Worm (Caenorhabditis elegans) whole organism, dauer: ENCODE measurements around the gene del-1.

Experiments used
- unc-62 ChIP-seq: sonication (generic microtip); optimal IDR thresholded peaks from 2 replicates; lab custom pipeline; 2017; ENCODE audit warnings: missing biosample characterization, missing genetic modification reagents, missing genetic modification characterization

The del-1 gene

ce11 chrX:14255031-14255430 is 12.8 kb upstream of the del-1 start, which contains the start of gene E02H4.5:
Gene E02H4.5 (minus strand): TSS chrX:14255131.
- no peak for TF ChIP-seq unc-62 (GFP tag; lab: Kevin White, UChicago)

ce11 chrX:14255973-14256372 is 11.9 kb upstream of the del-1 start, which contains the start of gene E02H4.7:
Gene E02H4.7 (plus strand): TSS chrX:14256273.
- TF ChIP-seq unc-62 (GFP tag; lab: Kevin White, UChicago) = no peak

- no peak for TF ChIP-seq unc-62 (GFP tag; lab: Kevin White, UChicago)
Measured at ce11 chrX:14257661-14258060, 10.2 kb upstream of the del-1 start, which contains the start of gene E02H4.4. Gene E02H4.4 (plus strand): TSS chrX:14257961.

ce11 chrX:14263473-14263872 is 4.4 kb upstream of the del-1 start, which contains the start of gene E02H4.8:
Gene E02H4.8 (minus strand): TSS chrX:14263573.
- TF ChIP-seq unc-62 (GFP tag; lab: Kevin White, UChicago) = no peak

ce11 chrX:14267170-14267569 is 711 bp upstream of the del-1 start:
- TF ChIP-seq unc-62 (GFP tag; lab: Kevin White, UChicago) = no peak

- TF ChIP-seq unc-62 (GFP tag; lab: Kevin White, UChicago) = no peak
Measured at ce11 chrX:14281526-14281925, 13.6 kb downstream of the del-1 start, which contains the start of gene E02H4.2. Gene E02H4.2 (minus strand): TSS chrX:14281626.

- TF ChIP-seq unc-62 (GFP tag; lab: Kevin White, UChicago) = no peak
Measured at ce11 chrX:14287888-14288287, 20.0 kb downstream of the del-1 start.

- TF ChIP-seq unc-62 (GFP tag; lab: Kevin White, UChicago) = no peak
Measured at ce11 chrX:14289993-14290392, 22.1 kb downstream of the del-1 start.

- no peak for TF ChIP-seq unc-62 (GFP tag; lab: Kevin White, UChicago)
Measured at ce11 chrX:14292632-14293031, 24.8 kb downstream of the del-1 start.

- no peak for TF ChIP-seq unc-62 (GFP tag; lab: Kevin White, UChicago)
Measured at ce11 chrX:14296559-14296958, 28.7 kb downstream of the del-1 start, which contains the start of gene madd-3. Gene madd-3 (minus strand): TSS chrX:14296659.

ce11 chrX:14297209-14297608 is 29.3 kb downstream of the del-1 start:
- TF ChIP-seq unc-62 (GFP tag; lab: Kevin White, UChicago) = no peak

ce11 chrX:14303078-14303477 is 35.2 kb downstream of the del-1 start, which contains the start of gene C11H1.5:
Gene C11H1.5 (minus strand): TSS chrX:14303178.
- no peak for TF ChIP-seq unc-62 (GFP tag; lab: Kevin White, UChicago)

ce11 chrX:14307667-14308066 is 39.8 kb downstream of the del-1 start, which contains the start of gene gphr-2:
Gene gphr-2 (minus strand): TSS chrX:14307767.
- no peak for TF ChIP-seq unc-62 (GFP tag; lab: Kevin White, UChicago)

- TF ChIP-seq unc-62 (GFP tag; lab: Kevin White, UChicago) = no peak
Measured at ce11 chrX:14309656-14310055, 41.8 kb downstream of the del-1 start.

ce11 chrX:14311583-14311982 is 43.7 kb downstream of the del-1 start, which contains the start of gene mgrn-1:
Gene mgrn-1 (minus strand): TSS chrX:14311683.
- no peak for TF ChIP-seq unc-62 (GFP tag; lab: Kevin White, UChicago)

ce11 chrX:14312416-14312815 is 44.5 kb downstream of the del-1 start:
- TF ChIP-seq unc-62 (GFP tag; lab: Kevin White, UChicago) = no peak

- no peak for TF ChIP-seq unc-62 (GFP tag; lab: Kevin White, UChicago)
Measured at ce11 chrX:14313627-14314026, 45.7 kb downstream of the del-1 start, which contains the start of gene prx-1. Gene prx-1 (plus strand): TSS chrX:14313927.
